Worm (Caenorhabditis elegans): ENCODE data around the gene R04B3.3.

R04B3.3 gene

ce11 chrX:2439309-2439708 is 36.5 kb downstream of the R04B3.3 start:
- TF ChIP-seq hlh-30 (tag; optimal IDR thresholded peaks at IDR 0.05; ENCODE audit: insufficient read depth) (peak; percentile 44), nfya-1 (tag; optimal IDR thresholded peaks at IDR 0.05) (peak; percentile 3), sox-4 (tag; optimal IDR thresholded peaks at IDR 0.05) (no peak), ceh-48 (tag; optimal IDR thresholded peaks at IDR 0.05) (peak; percentile 72), ztf-16 (tag; optimal IDR thresholded peaks at IDR 0.05) (no peak), ceh-31 (tag; optimal IDR thresholded peaks at IDR 0.05) (peak; percentile 3)

- no peak for TF ChIP-seq ahr-1 (tag; optimal IDR thresholded peaks at IDR 0.05)
These were observed 36.9 kb downstream of the R04B3.3 start, which contains the start of gene gid-2 for ce11 chrX:2438857-2439256. gid-2 (minus strand) TSS chrX:2438957.

ce11 chrX:2435353-2435752 is 40.4 kb downstream of the R04B3.3 start:
- no peak for TF ChIP-seq lim-6 (tag; optimal IDR thresholded peaks at IDR 0.05)
- TF ChIP-seq pha-4 (tag; optimal IDR thresholded peaks at IDR 0.05): no peak
- TF ChIP-seq che-1 (tag; optimal IDR thresholded peaks at IDR 0.05): no peak
- TF ChIP-seq elt-2 (tag; optimal IDR thresholded peaks at IDR 0.05): no peak
- no peak for TF ChIP-seq hlh-30 (tag; optimal IDR thresholded peaks at IDR 0.05; ENCODE audit: insufficient read depth)
- no peak for TF ChIP-seq gmeb-2 (tag; optimal IDR thresholded peaks at IDR 0.05)
- TF ChIP-seq sox-2 (GFP tag; IDR thresholded peaks at IDR 0.05): no peak
- no peak for TF ChIP-seq elt-4 (tag; optimal IDR thresholded peaks at IDR 0.05)
- TF ChIP-seq fax-1 (tag; optimal IDR thresholded peaks at IDR 0.05): no peak
- no peak for TF ChIP-seq lin-11 (tag; optimal IDR thresholded peaks at IDR 0.05)
- no peak for TF ChIP-seq F13H6.1 (tag; optimal IDR thresholded peaks at IDR 0.05)
- TF ChIP-seq ama-1 (optimal IDR thresholded peaks at IDR 0.05): no peak
- no peak for TF ChIP-seq ceh-19 (GFP tag; optimal IDR thresholded peaks at IDR 0.05)
- no peak for TF ChIP-seq sdc-2 (tag; optimal IDR thresholded peaks at IDR 0.05)

- TF ChIP-seq ceh-34 (tag; optimal IDR thresholded peaks at IDR 0.05): no peak
- no peak for TF ChIP-seq ceh-14 (tag; optimal IDR thresholded peaks at IDR 0.05)
- no peak for TF ChIP-seq syd-9 (tag; optimal IDR thresholded peaks at IDR 0.05)
- TF ChIP-seq ceh-45 (GFP tag; IDR thresholded peaks at IDR 0.05): no peak
- TF ChIP-seq fax-1 (tag; optimal IDR thresholded peaks at IDR 0.05): no peak
- no peak for TF ChIP-seq ama-1 (optimal IDR thresholded peaks at IDR 0.05)
- no peak for TF ChIP-seq hlh-15 (tag; optimal IDR thresholded peaks at IDR 0.05)
- TF ChIP-seq unc-86 (tag; optimal IDR thresholded peaks at IDR 0.05): no peak
- TF ChIP-seq sox-2 (GFP tag; IDR thresholded peaks at IDR 0.05): no peak
- TF ChIP-seq unc-3 (GFP tag; conservative IDR thresholded peaks at IDR 0.05): no peak
- TF ChIP-seq unc-3 (tag; optimal IDR thresholded peaks at IDR 0.05): no peak
These were observed 42.0 kb downstream of the R04B3.3 start for ce11 chrX:2433805-2434204.

ce11 chrX:2432459-2432858 is 43.3 kb downstream of the R04B3.3 start:
- TF ChIP-seq pat-9 (tag; optimal IDR thresholded peaks at IDR 0.05) (no peak), Y22D7AL.16 (tag; optimal IDR thresholded peaks at IDR 0.05) (no peak), dmd-4 (tag; optimal IDR thresholded peaks at IDR 0.05; ENCODE audit: borderline replicate concordance) (peak; percentile 49), unc-55 (GFP tag; optimal IDR thresholded peaks at IDR 0.05) (peak; percentile 15), ref-2 (tag; optimal IDR thresholded peaks at IDR 0.05) (peak; percentile 39), ceh-34 (tag; optimal IDR thresholded peaks at IDR 0.05) (peak; percentile 81), gmeb-2 (tag; optimal IDR thresholded peaks at IDR 0.05) (no peak), K02D7.2 (tag; optimal IDR thresholded peaks at IDR 0.05) (no peak), syd-9 (tag; optimal IDR thresholded peaks at IDR 0.05) (peak; percentile 41), ceh-22 (tag; optimal IDR thresholded peaks at IDR 0.05) (no peak), madf-2 (tag; optimal IDR thresholded peaks at IDR 0.05) (peak; percentile 12), ama-1 (optimal IDR thresholded peaks at IDR 0.05) (no peak), eyg-1 (tag; optimal IDR thresholded peaks at IDR 0.05) (peak; percentile 20), tbx-2 (tag; optimal IDR thresholded peaks at IDR 0.05) (peak; percentile 73), odd-2 (tag; optimal IDR thresholded peaks at IDR 0.05) (no peak), hlh-8 (tag; optimal IDR thresholded peaks at IDR 0.05) (peak; percentile 51), ceh-2 (tag; optimal IDR thresholded peaks at IDR 0.05) (peak; percentile 64), sdc-2 (tag; optimal IDR thresholded peaks at IDR 0.05) (peak; percentile 63), hlh-30 (tag; optimal IDR thresholded peaks at IDR 0.05; ENCODE audit: insufficient read depth) (peak; percentile 53), rnt-1 (tag; optimal IDR thresholded peaks at IDR 0.05) (peak; percentile 69), ceh-31 (tag; optimal IDR thresholded peaks at IDR 0.05) (peak; percentile 72), elt-2 (tag; optimal IDR thresholded peaks at IDR 0.05) (peak; percentile 59), ceh-24 (tag; optimal IDR thresholded peaks at IDR 0.05) (no peak), ets-4 (tag; optimal IDR thresholded peaks at IDR 0.05) (peak; percentile 4), fax-1 (tag; optimal IDR thresholded peaks at IDR 0.05) (no peak), elt-4 (tag; optimal IDR thresholded peaks at IDR 0.05) (no peak), nfya-1 (tag; optimal IDR thresholded peaks at IDR 0.05) (peak; percentile 75), pros-1 (tag; optimal IDR thresholded peaks at IDR 0.05) (peak; percentile 43), F13H6.1 (tag; optimal IDR thresholded peaks at IDR 0.05) (peak; percentile 36)

Data from whole organism, late embryonic.